Fruit fly (Drosophila melanogaster): ENCODE results near the gene Btk.

DNA sequence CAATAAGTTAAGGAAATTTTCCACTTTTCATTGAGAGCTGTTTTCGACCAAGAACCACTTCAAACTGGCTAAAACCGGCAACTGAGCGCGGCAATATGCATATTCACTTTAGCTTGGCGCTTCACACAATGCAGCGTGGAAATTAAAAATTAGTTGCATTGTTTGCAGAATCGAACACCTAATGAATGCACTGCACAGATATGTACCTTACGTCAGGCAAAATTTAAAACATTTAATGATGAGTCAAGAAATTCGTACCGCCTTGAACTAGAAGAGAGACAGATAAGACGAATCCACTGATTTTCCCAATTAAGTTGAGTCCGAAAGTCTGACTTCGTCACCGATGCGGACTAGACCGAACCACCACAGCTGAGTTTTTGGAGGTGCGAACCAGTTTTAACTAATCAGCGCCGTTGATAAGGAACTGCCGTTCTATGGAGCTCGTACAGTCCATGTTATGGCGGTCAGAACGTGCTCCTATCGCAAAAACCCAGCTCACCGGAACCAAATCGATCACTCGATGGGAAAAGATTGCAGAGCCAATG is 27.0 kb upstream of the Btk start:
- no peak for TF ChIP-seq CG8478 (optimal IDR thresholded peaks at IDR 0.05)
- no peak for TF ChIP-seq CTCF (optimal IDR thresholded peaks at IDR 0.05)

All from S2 (cell line).